Fruit fly (Drosophila melanogaster) whole organism, prepupa: ENCODE data around the gene bero.

Source experiments
- Blimp-1 ChIP-seq: fragments of 200-800 bp; sonication (Bioruptor generic); optimal IDR thresholded peaks from 3 replicates; lab custom pipeline; 2017; ENCODE audit warnings: missing biosample characterization, missing genetic modification characterization, mild to moderate bottlenecking, moderate library complexity, missing genetic modification reagents
- CG11762 ChIP-seq: fragments of 200-800 bp; sonication (Bioruptor generic); optimal IDR thresholded peaks from 3 replicates; lab custom pipeline; 2016; ENCODE audit warnings: missing biosample characterization, missing genetic modification characterization; ENCODE audit not compliant: insufficient read depth
- CG31627 ChIP-seq: fragments of 200-800 bp; sonication (Bioruptor generic); optimal IDR thresholded peaks from 3 replicates; lab custom pipeline; 2016; ENCODE audit warnings: missing biosample characterization, missing genetic modification characterization
- CG34406 ChIP-seq: fragments of 200-800 bp; sonication (Bioruptor generic); optimal IDR thresholded peaks from 3 replicates; lab custom pipeline; 2016; ENCODE audit warnings: missing biosample characterization, missing genetic modification characterization
- CG6792 ChIP-seq: fragments of 200-800 bp; sonication (Bioruptor generic); optimal IDR thresholded peaks from 3 replicates; lab custom pipeline; 2016; ENCODE audit warnings: missing biosample characterization, missing genetic modification characterization
- CG6854 ChIP-seq: fragments of 200-800 bp; sonication (Bioruptor generic); optimal IDR thresholded peaks from 2 replicates; lab custom pipeline; 2017; ENCODE audit warnings: missing biosample characterization, mild to moderate bottlenecking, missing genetic modification characterization
- CG8632 ChIP-seq: fragments of 200-800 bp; sonication (Bioruptor generic); optimal IDR thresholded peaks from 3 replicates; lab custom pipeline; 2016; ENCODE audit warnings: missing biosample characterization, missing genetic modification characterization
- Gug ChIP-seq: fragments of 200-800 bp; sonication (Bioruptor generic); IDR thresholded peaks from 2 replicates; pipeline ENCODE4 v1.3.6; 2022; ENCODE audit warnings: missing biosample characterization, missing genetic modification characterization
- Hr4 ChIP-seq: fragments of 200-800 bp; sonication (Bioruptor generic); optimal IDR thresholded peaks from 3 replicates; lab custom pipeline; 2016; ENCODE audit warnings: missing biosample characterization, missing genetic modification characterization
- ss ChIP-seq, 2 experiments: fragments of 200-800 bp; sonication (Bioruptor generic); optimal IDR thresholded peaks; 2 replicates in 1 of 2; 3 replicates in 1 of 2; lab custom pipeline; 2017 to 2018; ENCODE audit warnings: mild to moderate bottlenecking in 2 of 2, missing biosample characterization in 2 of 2, missing genetic modification characterization in 2 of 2, moderate library complexity in 1 of 2

dm6 chr2L:20858371-20859340 lies at the start of gene bero:
- TF ChIP-seq CG8632 (GFP tag; lab: Kevin White, UChicago) = no peak
- no peak for TF ChIP-seq CG31627 (GFP tag; lab: Kevin White, UChicago)
- no peak for TF ChIP-seq ss (GFP tag; optimal IDR thresholded peaks at IDR 0.05; lab: Kevin White, UChicago)
- TF ChIP-seq Blimp-1 = no peak
- no peak for TF ChIP-seq Hr4 (GFP tag; lab: Kevin White, UChicago)
- no peak for TF ChIP-seq Gug (GFP tag; lab: Robert Waterston, UW)
- TF ChIP-seq CG6792 (GFP tag; lab: Kevin White, UChicago) = no peak
- TF ChIP-seq CG34406 = no peak
- TF ChIP-seq CG11762 (GFP tag; lab: Kevin White, UChicago) = no peak
- TF ChIP-seq CG6854 (GFP tag; lab: Kevin White, UChicago) = no peak
